Fruit fly (Drosophila melanogaster): ENCODE measurements around the gene Vps13D.

Gene Vps13D

dm6 chr3L:12790783-12791678 lies 36.2 kb downstream of the Vps13D start:
- no peak for TF ChIP-seq insv (optimal IDR thresholded peaks at IDR 0.05)
- no peak for TF ChIP-seq h (optimal IDR thresholded peaks at IDR 0.05)
- TF ChIP-seq ttk (optimal IDR thresholded peaks at IDR 0.05), result no peak
- no peak for TF ChIP-seq psq (optimal IDR thresholded peaks at IDR 0.05)
- no peak for TF ChIP-seq Myc (optimal IDR thresholded peaks at IDR 0.05)

- TF ChIP-seq h (optimal IDR thresholded peaks at IDR 0.05), result no peak
- no peak for TF ChIP-seq Sin3A (optimal IDR thresholded peaks at IDR 0.05)
- TF ChIP-seq ttk (optimal IDR thresholded peaks at IDR 0.05), result no peak
- TF ChIP-seq Myc (optimal IDR thresholded peaks at IDR 0.05), result no peak
- TF ChIP-seq psq (optimal IDR thresholded peaks at IDR 0.05), result no peak
- no peak for TF ChIP-seq insv (optimal IDR thresholded peaks at IDR 0.05)
Observed at dm6 chr3L:12791679-12792229, 36.9 kb downstream of the Vps13D start.

- TF ChIP-seq psq (optimal IDR thresholded peaks at IDR 0.05), result no peak
- TF ChIP-seq ttk (optimal IDR thresholded peaks at IDR 0.05), result no peak
- no peak for TF ChIP-seq insv (optimal IDR thresholded peaks at IDR 0.05)
- no peak for TF ChIP-seq Myc (optimal IDR thresholded peaks at IDR 0.05)
- TF ChIP-seq h (optimal IDR thresholded peaks at IDR 0.05), result no peak
- no peak for TF ChIP-seq Sin3A (optimal IDR thresholded peaks at IDR 0.05)
Observed at dm6 chr3L:12792933-12793448, 38.1 kb downstream of the Vps13D start.

dm6 chr3L:12794532-12794931 lies 39.7 kb downstream of the Vps13D start:
- TF ChIP-seq psq (optimal IDR thresholded peaks at IDR 0.05) (no peak), Sin3A (optimal IDR thresholded peaks at IDR 0.05) (no peak), Myc (optimal IDR thresholded peaks at IDR 0.05) (no peak), ttk (optimal IDR thresholded peaks at IDR 0.05) (no peak), h (optimal IDR thresholded peaks at IDR 0.05) (no peak), insv (optimal IDR thresholded peaks at IDR 0.05) (no peak)

- TF ChIP-seq insv (optimal IDR thresholded peaks at IDR 0.05) (no peak), psq (optimal IDR thresholded peaks at IDR 0.05) (no peak), ttk (optimal IDR thresholded peaks at IDR 0.05) (no peak), h (optimal IDR thresholded peaks at IDR 0.05) (no peak), Myc (optimal IDR thresholded peaks at IDR 0.05) (no peak), Sin3A (optimal IDR thresholded peaks at IDR 0.05) (no peak)
Observed at dm6 chr3L:12796077-12796641, 41.3 kb downstream of the Vps13D start.

dm6 chr3L:12798795-12799311 lies 44.0 kb downstream of the Vps13D start:
- TF ChIP-seq h (optimal IDR thresholded peaks at IDR 0.05) (no peak), insv (optimal IDR thresholded peaks at IDR 0.05) (no peak), Sin3A (optimal IDR thresholded peaks at IDR 0.05) (no peak), ttk (optimal IDR thresholded peaks at IDR 0.05) (no peak), Myc (optimal IDR thresholded peaks at IDR 0.05) (no peak), psq (optimal IDR thresholded peaks at IDR 0.05) (no peak)

- TF ChIP-seq psq (optimal IDR thresholded peaks at IDR 0.05), result no peak
- no peak for TF ChIP-seq h (optimal IDR thresholded peaks at IDR 0.05)
- TF ChIP-seq ttk (optimal IDR thresholded peaks at IDR 0.05), result no peak
- TF ChIP-seq Myc (optimal IDR thresholded peaks at IDR 0.05), result no peak
- TF ChIP-seq Sin3A (optimal IDR thresholded peaks at IDR 0.05), result no peak
- no peak for TF ChIP-seq insv (optimal IDR thresholded peaks at IDR 0.05)
Observed at dm6 chr3L:12799431-12800147, 44.7 kb downstream of the Vps13D start.

dm6 chr3L:12800167-12800566 lies 45.3 kb downstream of the Vps13D start:
- no peak for TF ChIP-seq Sin3A (optimal IDR thresholded peaks at IDR 0.05)
- no peak for TF ChIP-seq h (optimal IDR thresholded peaks at IDR 0.05)
- no peak for TF ChIP-seq ttk (optimal IDR thresholded peaks at IDR 0.05)
- TF ChIP-seq Myc (optimal IDR thresholded peaks at IDR 0.05), result no peak
- TF ChIP-seq psq (optimal IDR thresholded peaks at IDR 0.05), result no peak
- no peak for TF ChIP-seq insv (optimal IDR thresholded peaks at IDR 0.05)

dm6 chr3L:12802443-12802865 lies 47.6 kb downstream of the Vps13D start:
- TF ChIP-seq ttk (optimal IDR thresholded peaks at IDR 0.05), result no peak
- TF ChIP-seq Myc (optimal IDR thresholded peaks at IDR 0.05), result no peak
- TF ChIP-seq h (optimal IDR thresholded peaks at IDR 0.05), result no peak

- TF ChIP-seq h (optimal IDR thresholded peaks at IDR 0.05) (no peak), insv (optimal IDR thresholded peaks at IDR 0.05) (no peak), ttk (optimal IDR thresholded peaks at IDR 0.05) (no peak), psq (optimal IDR thresholded peaks at IDR 0.05) (no peak)
Observed at dm6 chr3L:12803159-12804034, 48.5 kb downstream of the Vps13D start.

Measured in Kc167 (cell line).